Fruit fly (Drosophila melanogaster) whole organism, embryonic: ENCODE data around the gene CG13029.

Experiments
- Atf3 ChIP-seq: fragments of 200-800 bp; sonication (Bioruptor generic); optimal IDR thresholded peaks from 3 replicates; lab custom pipeline; 2016; ENCODE audit warnings: missing biosample characterization, missing genetic modification characterization
- B-H2 ChIP-seq: fragments of 200-800 bp; sonication (Bioruptor generic); optimal IDR thresholded peaks from 2 replicates; lab custom pipeline; 2018; ENCODE audit warnings: missing biosample characterization, mild to moderate bottlenecking, missing genetic modification characterization
- CG10543 ChIP-seq: fragments of 200-800 bp; sonication (Bioruptor generic); optimal IDR thresholded peaks from 3 replicates; lab custom pipeline; 2017; ENCODE audit warnings: missing biosample characterization, mild to moderate bottlenecking, missing genetic modification characterization, moderate library complexity
- CG10654 ChIP-seq: fragments of 200-800 bp; sonication (Bioruptor generic); optimal IDR thresholded peaks from 2 replicates; lab custom pipeline; 2016; ENCODE audit warnings: missing biosample characterization, missing genetic modification characterization
- CG11695 ChIP-seq: fragments of 200-800 bp; sonication (Bioruptor generic); IDR thresholded peaks from 3 replicates; pipeline ENCODE4 v1.3.6; 2022; ENCODE audit warnings: missing biosample characterization, missing genetic modification characterization
- CG12071 ChIP-seq: fragments of 200-800 bp; sonication (Bioruptor generic); optimal IDR thresholded peaks from 3 replicates; lab custom pipeline; 2018; ENCODE audit warnings: missing biosample characterization, mild to moderate bottlenecking, missing genetic modification characterization
- CG12104 ChIP-seq: fragments of 200-800 bp; sonication (Bioruptor generic); optimal IDR thresholded peaks from 3 replicates; lab custom pipeline; 2016; ENCODE audit warnings: missing biosample characterization, missing genetic modification characterization
- CG13624 ChIP-seq: fragments of 200-800 bp; sonication (Bioruptor generic); optimal IDR thresholded peaks from 2 replicates; lab custom pipeline; 2016; ENCODE audit warnings: missing biosample characterization, missing genetic modification characterization
- CG13775 ChIP-seq: fragments of 200-800 bp; sonication (Bioruptor generic); optimal IDR thresholded peaks from 3 replicates; lab custom pipeline; 2017; ENCODE audit warnings: missing biosample characterization, mild to moderate bottlenecking, missing genetic modification characterization
- CG16815 ChIP-seq: fragments of 200-800 bp; sonication (Bioruptor generic); optimal IDR thresholded peaks from 3 replicates; lab custom pipeline; 2017; ENCODE audit warnings: missing biosample characterization, mild to moderate bottlenecking, missing genetic modification characterization
- CG18011 ChIP-seq: fragments of 200-800 bp; sonication (Bioruptor generic); optimal IDR thresholded peaks from 2 replicates; lab custom pipeline; 2017; ENCODE audit warnings: missing biosample characterization, missing genetic modification characterization, mild to moderate bottlenecking, moderate library complexity, missing genotype
- CG18764 ChIP-seq: fragments of 200-800 bp; sonication (Bioruptor generic); optimal IDR thresholded peaks from 3 replicates; lab custom pipeline; 2016; ENCODE audit warnings: missing biosample characterization, missing genetic modification characterization
- CG30403 ChIP-seq: fragments of 200-800 bp; sonication (Bioruptor generic); optimal IDR thresholded peaks from 3 replicates; lab custom pipeline; 2016; ENCODE audit warnings: missing biosample characterization, missing genetic modification characterization
- CG31441 ChIP-seq: fragments of 200-800 bp; sonication (Bioruptor generic); IDR thresholded peaks from 2 replicates; pipeline ENCODE4 v1.3.6; 2022; ENCODE audit warnings: missing biosample characterization, missing genetic modification characterization
- CG33557 ChIP-seq: fragments of 200-800 bp; sonication (Bioruptor generic); optimal IDR thresholded peaks from 2 replicates; lab custom pipeline; 2019; ENCODE audit warnings: missing biosample characterization, mild to moderate bottlenecking, missing genetic modification characterization, moderate library complexity
- CG4617 ChIP-seq: fragments of 200-800 bp; sonication (Bioruptor generic); optimal IDR thresholded peaks from 3 replicates; lab custom pipeline; 2016; ENCODE audit warnings: missing biosample characterization, missing genetic modification characterization, borderline replicate concordance
- CG7372 ChIP-seq: fragments of 200-800 bp; sonication (Bioruptor generic); IDR thresholded peaks from 2 replicates; pipeline ENCODE4 v1.3.6; 2022; ENCODE audit warnings: missing biosample characterization, missing genetic modification characterization
- CG7963 ChIP-seq: fragments of 200-800 bp; sonication (Bioruptor generic); IDR thresholded peaks from 3 replicates; pipeline ENCODE4 v1.3.6; 2022; ENCODE audit warnings: missing biosample characterization, missing genetic modification characterization; ENCODE audit not compliant: partially characterized antibody
- Dp ChIP-seq: fragments of 200-800 bp; sonication (Bioruptor generic); optimal IDR thresholded peaks from 2 replicates; lab custom pipeline; 2018; ENCODE audit warnings: missing biosample characterization, mild to moderate bottlenecking, missing genetic modification characterization, moderate library complexity
- Drgx ChIP-seq: fragments of 200-800 bp; sonication (Bioruptor generic); IDR thresholded peaks from 2 replicates; pipeline ENCODE4 v1.3.6; 2022; ENCODE audit warnings: missing biosample characterization, missing genetic modification characterization
- HHEX ChIP-seq: fragments of 200-800 bp; sonication (Bioruptor generic); optimal IDR thresholded peaks from 3 replicates; lab custom pipeline; 2017; ENCODE audit warnings: missing biosample characterization, mild to moderate bottlenecking, missing genetic modification characterization, missing genetic modification reagents
- HLH3B ChIP-seq: fragments of 200-800 bp; sonication (Bioruptor generic); IDR thresholded peaks from 2 replicates; pipeline ENCODE4 v1.3.6; 2022; ENCODE audit warnings: missing biosample characterization, missing genetic modification characterization
- HLH4C ChIP-seq: fragments of 200-800 bp; sonication (Bioruptor generic); IDR thresholded peaks from 3 replicates; pipeline ENCODE4 v1.3.6; 2022; ENCODE audit warnings: missing biosample characterization, missing genetic modification characterization; ENCODE audit not compliant: partially characterized antibody
- Hmr ChIP-seq: fragments of 200-800 bp; sonication (Bioruptor generic); optimal IDR thresholded peaks from 3 replicates; lab custom pipeline; 2017; ENCODE audit warnings: mild to moderate bottlenecking, missing biosample characterization, missing genetic modification reagents, missing genetic modification characterization
- MESR4 ChIP-seq: fragments of 200-800 bp; sonication (Bioruptor generic); optimal IDR thresholded peaks from 2 replicates; lab custom pipeline; 2018; ENCODE audit warnings: missing biosample characterization, mild to moderate bottlenecking, missing genetic modification characterization, moderate library complexity
- Nf-YB ChIP-seq: fragments of 200-800 bp; sonication (Bioruptor generic); optimal IDR thresholded peaks from 3 replicates; lab custom pipeline; 2019; ENCODE audit warnings: missing biosample characterization, mild to moderate bottlenecking, missing genetic modification characterization, moderate library complexity
- Six4 ChIP-seq: fragments of 200-800 bp; sonication (Bioruptor generic); optimal IDR thresholded peaks from 2 replicates; lab custom pipeline; 2016; ENCODE audit warnings: missing biosample characterization, missing genetic modification characterization
- Sox100B ChIP-seq: fragments of 200-800 bp; sonication (Bioruptor generic); optimal IDR thresholded peaks from 3 replicates; lab custom pipeline; 2018; ENCODE audit warnings: missing biosample characterization, mild to moderate bottlenecking, missing genetic modification characterization
- Ssrp ChIP-seq: fragments of 200-800 bp; sonication (Bioruptor generic); optimal IDR thresholded peaks from 2 replicates; lab custom pipeline; 2018; ENCODE audit warnings: missing biosample characterization, mild to moderate bottlenecking, missing genetic modification characterization, moderate library complexity
- amos ChIP-seq: fragments of 200-800 bp; sonication (Bioruptor generic); IDR thresholded peaks from 2 replicates; pipeline ENCODE4 v1.3.6; 2022; ENCODE audit warnings: missing biosample characterization, missing genetic modification characterization; ENCODE audit not compliant: partially characterized antibody
- cg ChIP-seq: fragments of 200-800 bp; sonication (Bioruptor generic); optimal IDR thresholded peaks from 3 replicates; lab custom pipeline; 2019; ENCODE audit warnings: missing biosample characterization, mild to moderate bottlenecking, missing genetic modification characterization, moderate library complexity
- crc ChIP-seq: fragments of 200-800 bp; sonication (Bioruptor generic); optimal IDR thresholded peaks from 2 replicates; lab custom pipeline; 2016; ENCODE audit warnings: missing biosample characterization, missing genetic modification characterization
- dan ChIP-seq: fragments of 200-800 bp; sonication (Bioruptor generic); IDR thresholded peaks from 2 replicates; pipeline ENCODE4 v1.3.6; 2022; ENCODE audit warnings: missing biosample characterization, missing genetic modification characterization
- disco-r ChIP-seq: fragments of 200-800 bp; sonication (Bioruptor generic); optimal IDR thresholded peaks from 2 replicates; lab custom pipeline; 2016; ENCODE audit warnings: missing biosample characterization, missing genetic modification characterization
- dmrt99B ChIP-seq: fragments of 200-800 bp; sonication (Bioruptor generic); optimal IDR thresholded peaks from 2 replicates; lab custom pipeline; 2018; ENCODE audit warnings: missing biosample characterization, mild to moderate bottlenecking, missing genetic modification characterization, moderate library complexity
- exex ChIP-seq: fragments of 200-800 bp; sonication (Bioruptor generic); optimal IDR thresholded peaks from 4 replicates; lab custom pipeline; 2018; ENCODE audit warnings: missing biosample characterization, mild to moderate bottlenecking, missing genetic modification characterization, moderate library complexity
- fd64A ChIP-seq: fragments of 200-800 bp; sonication (Bioruptor generic); optimal IDR thresholded peaks from 3 replicates; lab custom pipeline; 2018; ENCODE audit warnings: missing biosample characterization, mild to moderate bottlenecking, missing genetic modification characterization
- gce ChIP-seq: fragments of 200-800 bp; sonication (Bioruptor generic); IDR thresholded peaks from 3 replicates; pipeline ENCODE4 v1.3.6; 2022; ENCODE audit warnings: missing biosample characterization, missing genetic modification characterization
- hb ChIP-seq: fragments of 200-800 bp; sonication (Bioruptor generic); IDR thresholded peaks from 3 replicates; pipeline ENCODE4 v1.3.6; 2022; ENCODE audit warnings: missing biosample characterization, missing genetic modification characterization; ENCODE audit not compliant: partially characterized antibody
- ken ChIP-seq: fragments of 200-800 bp; sonication (Bioruptor generic); IDR thresholded peaks from 3 replicates; pipeline ENCODE4 v1.3.6; 2022; ENCODE audit warnings: missing biosample characterization, missing genetic modification characterization
- nerfin-1 ChIP-seq: fragments of 200-800 bp; sonication (Bioruptor generic); optimal IDR thresholded peaks from 3 replicates; lab custom pipeline; 2019; ENCODE audit warnings: missing biosample characterization, mild to moderate bottlenecking, missing genetic modification characterization, moderate library complexity
- pan ChIP-seq, 4 experiments: fragments of >200 bp in 3 of 4; fragments of 200-800 bp in 1 of 4; sonication (Bioruptor generic) in 1 of 4; optimal IDR thresholded peaks in 3 of 4; IDR thresholded peaks in 1 of 4; 2 replicates each; pipeline versions ENCODE4 v1.3.6 to Lab custom; 2017 to 2022; ENCODE audit warnings: missing biosample characterization in 2 of 4, missing genetic modification characterization in 2 of 4, mixed read lengths in 1 of 4
- psq ChIP-seq: fragments of 200-800 bp; sonication (Bioruptor generic); optimal IDR thresholded peaks from 2 replicates; lab custom pipeline; 2017; ENCODE audit warnings: missing biosample characterization, missing genetic modification characterization
- pum ChIP-seq: fragments of 200-800 bp; sonication (Bioruptor generic); optimal IDR thresholded peaks from 2 replicates; lab custom pipeline; 2016; ENCODE audit warnings: missing biosample characterization, missing genetic modification characterization
- ro ChIP-seq: fragments of 200-800 bp; sonication (Bioruptor generic); IDR thresholded peaks from 2 replicates; pipeline ENCODE4 v1.3.6; 2022; ENCODE audit warnings: missing biosample characterization, missing genetic modification characterization
- salm ChIP-seq: fragments of 200-800 bp; sonication (Bioruptor generic); optimal IDR thresholded peaks from 2 replicates; lab custom pipeline; 2018; ENCODE audit warnings: missing biosample characterization, mild to moderate bottlenecking, missing genetic modification characterization
- sd ChIP-seq: fragments of 200-800 bp; sonication (Bioruptor generic); optimal IDR thresholded peaks from 3 replicates; lab custom pipeline; 2018; ENCODE audit warnings: missing biosample characterization, mild to moderate bottlenecking, missing genetic modification characterization, moderate library complexity
- zen ChIP-seq: fragments of 200-800 bp; sonication (Bioruptor generic); optimal IDR thresholded peaks from 3 replicates; lab custom pipeline; 2018; ENCODE audit warnings: missing biosample characterization, mild to moderate bottlenecking, missing genetic modification characterization, moderate library complexity

The CG13029 gene

DNA sequence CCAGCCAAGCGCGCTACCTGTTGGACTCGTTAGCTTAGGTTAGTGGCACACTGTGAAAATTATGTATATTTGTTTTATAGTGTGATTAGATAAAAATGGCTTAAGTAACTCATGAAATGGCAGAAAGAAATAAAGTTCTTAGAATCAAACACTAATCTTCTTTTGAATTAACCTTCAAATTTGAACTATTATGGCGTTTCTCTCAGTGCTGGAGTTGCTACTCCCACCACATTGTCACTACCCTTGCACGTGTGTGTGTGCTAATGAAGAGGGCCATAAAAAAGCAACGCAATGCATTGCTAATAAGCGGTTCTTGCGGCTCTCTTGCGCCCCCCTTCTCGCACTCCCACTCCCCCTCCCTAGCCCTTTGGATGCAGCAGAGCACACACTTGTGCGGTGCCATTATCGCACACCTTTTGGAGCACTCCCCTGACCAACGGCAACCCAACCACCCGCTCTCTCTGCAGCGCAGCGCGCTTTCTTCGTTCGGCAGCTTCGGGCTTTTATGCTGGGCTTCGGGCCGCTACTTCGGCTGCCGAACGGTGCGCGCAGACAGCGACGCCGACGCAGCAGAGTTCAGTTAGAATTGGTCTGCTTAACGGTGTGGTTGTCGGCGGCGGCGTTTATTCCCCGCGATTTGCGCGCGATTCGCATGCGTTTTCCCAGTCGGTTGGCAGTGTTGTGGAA lies 30.4 kb downstream of the CG13029 start (continued):
- peak; percentile 83 for TF ChIP-seq disco-r (GFP tag; lab: Kevin White, UChicago)
- TF ChIP-seq CG11695 (GFP tag; lab: Robert Waterston, UW), result peak; percentile 90
- peak; percentile 92 for TF ChIP-seq Ssrp (tag; lab: Kevin White, UChicago)
- TF ChIP-seq CG7963 (GFP tag; lab: Robert Waterston, UW), result no peak
- TF ChIP-seq CG7372 (GFP tag; lab: Robert Waterston, UW), result peak; percentile 85
- peak; percentile 78 for TF ChIP-seq CG12071 (GFP tag; lab: Kevin White, UChicago)
- peak; percentile 78 for TF ChIP-seq ro (GFP tag; lab: Robert Waterston, UW)
- TF ChIP-seq CG16815, result peak; percentile 70
- TF ChIP-seq dan (GFP tag; lab: Robert Waterston, UW), result peak; percentile 52; the same call in 1 of the 2 replicates
- TF ChIP-seq Drgx (GFP tag; lab: Robert Waterston, UW), result peak; percentile 90
- peak; percentile 64 for TF ChIP-seq CG10543 (GFP tag; lab: Kevin White, UChicago)
- peak; percentile 87 for TF ChIP-seq Sox100B (GFP tag; lab: Kevin White, UChicago)
- TF ChIP-seq CG33557, result peak; percentile 57
- TF ChIP-seq sd, result peak; percentile 25
- TF ChIP-seq HLH3B (GFP tag; lab: Robert Waterston, UW), result peak; percentile 95
- TF ChIP-seq CG12104 (GFP tag; lab: Kevin White, UChicago), result peak; percentile 82
- TF ChIP-seq CG13624 (GFP tag; lab: Kevin White, UChicago), result peak; percentile 74
- TF ChIP-seq HHEX (GFP tag; lab: Kevin White, UChicago), result peak; percentile 84
- no peak for TF ChIP-seq HLH4C (GFP tag; lab: Robert Waterston, UW)
- peak; percentile 95 for TF ChIP-seq CG31441 (GFP tag; lab: Robert Waterston, UW)
- peak; percentile 92 for TF ChIP-seq CG30403
- TF ChIP-seq pan (optimal IDR thresholded peaks at IDR 0.05; lab: Kevin White, UChicago), result no peak
- TF ChIP-seq pan (GFP tag; optimal IDR thresholded peaks at IDR 0.05 in 1 of 2, IDR thresholded peaks at IDR 0.05 in 1 of 2), result peak in 1 of 2 experiments; percentile 93
- TF ChIP-seq salm, result peak; percentile 86
- peak; percentile 58 for TF ChIP-seq psq
- TF ChIP-seq pum (GFP tag; lab: Kevin White, UChicago), result peak; percentile 89
- peak; percentile 93 for TF ChIP-seq ken (GFP tag; lab: Robert Waterston, UW)
- TF ChIP-seq CG18011, result peak; percentile 58
- TF ChIP-seq CG13775, result peak; percentile 81
- TF ChIP-seq Atf3 (GFP tag; lab: Kevin White, UChicago), result peak; percentile 78
- TF ChIP-seq hb (GFP tag; lab: Robert Waterston, UW), result no peak
- TF ChIP-seq Hmr, result peak; percentile 66
- TF ChIP-seq zen (tag; lab: Kevin White, UChicago), result peak; percentile 82
- TF ChIP-seq amos (GFP tag; lab: Robert Waterston, UW), result peak; percentile 34; the same call in 1 of the 2 replicates
- peak; percentile 79 for TF ChIP-seq crc (GFP tag; lab: Kevin White, UChicago)
- TF ChIP-seq MESR4, result peak; percentile 23
- TF ChIP-seq fd64A, result peak; percentile 88
- TF ChIP-seq Nf-YB (GFP tag; lab: Kevin White, UChicago), result peak; percentile 69
- TF ChIP-seq Dp (GFP tag; lab: Kevin White, UChicago), result no peak
- TF ChIP-seq CG18764, result peak; percentile 85
- TF ChIP-seq dmrt99B (tag; lab: Kevin White, UChicago), result peak; percentile 96
- TF ChIP-seq Six4 (GFP tag; lab: Kevin White, UChicago), result peak; percentile 92
- TF ChIP-seq nerfin-1 (tag; lab: Kevin White, UChicago), result peak; percentile 88
- no peak for TF ChIP-seq B-H2
- peak; percentile 87 for TF ChIP-seq CG10654 (GFP tag; lab: Kevin White, UChicago)
- peak; percentile 68 for TF ChIP-seq CG4617 (GFP tag; lab: Kevin White, UChicago)
- peak; percentile 53 for TF ChIP-seq exex (tag; lab: Kevin White, UChicago)
- TF ChIP-seq gce (GFP tag; lab: Robert Waterston, UW), result peak; percentile 87
- TF ChIP-seq cg (GFP tag; lab: Kevin White, UChicago), result peak; percentile 72
